Fruit fly (Drosophila melanogaster) whole organism, embryonic: ENCODE results near the gene CG31064.

Experiments
- Asciz ChIP-seq: fragments of 200-800 bp; sonication (Bioruptor generic); optimal IDR thresholded peaks from 2 replicates; lab custom pipeline; 2017; ENCODE audit warnings: missing biosample characterization, mild to moderate bottlenecking, missing genetic modification characterization, missing genetic modification reagents
- Atf-2 ChIP-seq: fragments of 200-800 bp; sonication (Bioruptor generic); optimal IDR thresholded peaks from 2 replicates; lab custom pipeline; 2016; ENCODE audit warnings: missing biosample characterization, missing genetic modification characterization
- C15 ChIP-seq: fragments of 200-800 bp; sonication (Bioruptor generic); IDR thresholded peaks from 3 replicates; pipeline ENCODE4 v1.3.6; 2022; ENCODE audit warnings: missing biosample characterization, missing genetic modification characterization
- CG10979 ChIP-seq: fragments of 200-800 bp; sonication (Bioruptor generic); optimal IDR thresholded peaks from 2 replicates; lab custom pipeline; 2018; ENCODE audit warnings: missing biosample characterization, mild to moderate bottlenecking, missing genetic modification characterization, moderate library complexity
- CG12071 ChIP-seq: fragments of 200-800 bp; sonication (Bioruptor generic); optimal IDR thresholded peaks from 3 replicates; lab custom pipeline; 2018; ENCODE audit warnings: missing biosample characterization, mild to moderate bottlenecking, missing genetic modification characterization
- CG12659 ChIP-seq: fragments of 200-800 bp; sonication (Bioruptor generic); optimal IDR thresholded peaks from 3 replicates; lab custom pipeline; 2017; ENCODE audit warnings: mild to moderate bottlenecking, missing biosample characterization, missing genetic modification reagents, missing genetic modification characterization
- CG12942 ChIP-seq: fragments of 200-800 bp; sonication (Bioruptor generic); optimal IDR thresholded peaks from 3 replicates; lab custom pipeline; 2016; ENCODE audit warnings: missing biosample characterization, missing genetic modification characterization
- CG14441 ChIP-seq: fragments of 200-800 bp; sonication (Bioruptor generic); IDR thresholded peaks from 2 replicates; pipeline ENCODE4 v1.3.6; 2022; ENCODE audit warnings: missing biosample characterization, missing genetic modification characterization
- CG14860 ChIP-seq: fragments of 200-800 bp; sonication (Bioruptor generic); IDR thresholded peaks from 3 replicates; pipeline ENCODE4 v1.3.6; 2022; ENCODE audit warnings: missing biosample characterization, missing genetic modification characterization; ENCODE audit not compliant: partially characterized antibody
- CG14965 ChIP-seq: fragments of 200-800 bp; sonication (Bioruptor generic); optimal IDR thresholded peaks from 2 replicates; lab custom pipeline; 2016; ENCODE audit warnings: missing biosample characterization, missing genetic modification characterization, borderline replicate concordance
- CG17385 ChIP-seq: fragments of 200-800 bp; sonication (Bioruptor generic); optimal IDR thresholded peaks from 3 replicates; lab custom pipeline; 2018; ENCODE audit warnings: missing biosample characterization, mild to moderate bottlenecking, missing genetic modification characterization
- CG2199 ChIP-seq: fragments of 200-800 bp; sonication (Bioruptor generic); IDR thresholded peaks from 3 replicates; pipeline ENCODE4 v1.3.6; 2022; ENCODE audit warnings: missing biosample characterization, missing genetic modification characterization
- CG2678 ChIP-seq: fragments of 200-800 bp; sonication (Bioruptor generic); optimal IDR thresholded peaks from 3 replicates; lab custom pipeline; 2019; ENCODE audit warnings: missing biosample characterization, mild to moderate bottlenecking, missing genetic modification characterization, moderate library complexity
- CG31224 ChIP-seq: fragments of 200-800 bp; sonication (Bioruptor generic); IDR thresholded peaks from 2 replicates; pipeline ENCODE4 v1.3.6; 2022; ENCODE audit warnings: missing biosample characterization, missing genetic modification characterization
- CG4360 ChIP-seq: fragments of 200-800 bp; sonication (Bioruptor generic); IDR thresholded peaks from 2 replicates; pipeline ENCODE4 v1.3.6; 2022; ENCODE audit warnings: missing biosample characterization, missing genetic modification characterization
- CG4617 ChIP-seq: fragments of 200-800 bp; sonication (Bioruptor generic); optimal IDR thresholded peaks from 3 replicates; lab custom pipeline; 2016; ENCODE audit warnings: missing biosample characterization, missing genetic modification characterization, borderline replicate concordance
- CG4707 ChIP-seq: fragments of 200-800 bp; sonication (Bioruptor generic); optimal IDR thresholded peaks from 2 replicates; lab custom pipeline; 2018; ENCODE audit warnings: missing biosample characterization, mild to moderate bottlenecking, missing genetic modification characterization, moderate library complexity
- CG4730 ChIP-seq: fragments of 200-800 bp; sonication (Bioruptor generic); IDR thresholded peaks from 2 replicates; pipeline ENCODE4 v1.3.6; 2022; ENCODE audit warnings: missing biosample characterization, missing genetic modification characterization
- CG6175 ChIP-seq: fragments of 200-800 bp; sonication (Bioruptor generic); IDR thresholded peaks from 3 replicates; pipeline ENCODE4 v1.3.6; 2022; ENCODE audit warnings: missing biosample characterization, missing genetic modification characterization
- CG6683 ChIP-seq: fragments of 200-800 bp; sonication (Bioruptor generic); optimal IDR thresholded peaks from 2 replicates; lab custom pipeline; 2017; ENCODE audit warnings: missing biosample characterization, mild to moderate bottlenecking, missing genetic modification characterization, missing genetic modification reagents
- CG7357 ChIP-seq: fragments of 200-800 bp; sonication (Bioruptor generic); IDR thresholded peaks from 3 replicates; pipeline ENCODE4 v1.3.6; 2022; ENCODE audit warnings: missing biosample characterization, missing genetic modification characterization
- CG8765 ChIP-seq: fragments of 200-800 bp; sonication (Bioruptor generic); IDR thresholded peaks from 2 replicates; pipeline ENCODE4 v1.3.6; 2022; ENCODE audit warnings: missing biosample characterization, missing genetic modification characterization
- CHES-1-like ChIP-seq: fragments of 200-800 bp; sonication (Bioruptor generic); optimal IDR thresholded peaks from 2 replicates; lab custom pipeline; 2016; ENCODE audit warnings: missing biosample characterization, missing genetic modification characterization
- CrebB ChIP-seq: fragments of 200-800 bp; sonication (Bioruptor generic); optimal IDR thresholded peaks from 3 replicates; lab custom pipeline; 2018; ENCODE audit warnings: missing biosample characterization, mild to moderate bottlenecking, missing genetic modification characterization
- HLH4C ChIP-seq: fragments of 200-800 bp; sonication (Bioruptor generic); IDR thresholded peaks from 3 replicates; pipeline ENCODE4 v1.3.6; 2022; ENCODE audit warnings: missing biosample characterization, missing genetic modification characterization; ENCODE audit not compliant: partially characterized antibody
- Hmx ChIP-seq: fragments of 200-800 bp; sonication (Bioruptor generic); optimal IDR thresholded peaks from 2 replicates; lab custom pipeline; 2016; ENCODE audit warnings: missing biosample characterization, missing genetic modification characterization
- NC2α ChIP-seq: fragments of 200-800 bp; sonication (Bioruptor generic); optimal IDR thresholded peaks from 2 replicates; lab custom pipeline; 2016; ENCODE audit warnings: missing biosample characterization, missing genetic modification characterization
- Neu2 ChIP-seq: fragments of 200-800 bp; sonication (Bioruptor generic); optimal IDR thresholded peaks from 3 replicates; lab custom pipeline; 2016; ENCODE audit warnings: missing biosample characterization, missing genetic modification characterization, borderline replicate concordance
- Nf-YA ChIP-seq: fragments of 200-800 bp; sonication (Bioruptor generic); IDR thresholded peaks from 2 replicates; pipeline ENCODE4 v1.3.6; 2022; ENCODE audit warnings: missing biosample characterization, missing genetic modification characterization
- Optix ChIP-seq: fragments of 200-800 bp; sonication (Bioruptor generic); IDR thresholded peaks from 3 replicates; pipeline ENCODE4 v1.3.6; 2022; ENCODE audit warnings: missing biosample characterization, missing genetic modification characterization
- amos ChIP-seq: fragments of 200-800 bp; sonication (Bioruptor generic); IDR thresholded peaks from 2 replicates; pipeline ENCODE4 v1.3.6; 2022; ENCODE audit warnings: missing biosample characterization, missing genetic modification characterization; ENCODE audit not compliant: partially characterized antibody
- cad ChIP-seq: fragments of >200 bp; optimal IDR thresholded peaks from 2 replicates; lab custom pipeline; 2017; ENCODE audit warnings: missing biosample characterization, missing genetic modification characterization
- crp ChIP-seq, 2 experiments: fragments of 200-800 bp; sonication (Bioruptor generic); optimal IDR thresholded peaks; 2 replicates in 1 of 2; 3 replicates in 1 of 2; lab custom pipeline; 2017; ENCODE audit warnings: missing biosample characterization in 2 of 2, missing genetic modification characterization in 2 of 2, mild to moderate bottlenecking in 1 of 2, moderate library complexity in 1 of 2
- dan ChIP-seq: fragments of 200-800 bp; sonication (Bioruptor generic); IDR thresholded peaks from 2 replicates; pipeline ENCODE4 v1.3.6; 2022; ENCODE audit warnings: missing biosample characterization, missing genetic modification characterization
- dpn ChIP-seq, 2 experiments: fragments of 200-800 bp; sonication (Bioruptor generic); optimal IDR thresholded peaks; 3 replicates each; lab custom pipeline; 2016; ENCODE audit warnings: missing biosample characterization in 2 of 2, missing genetic modification characterization in 2 of 2
- exex ChIP-seq: fragments of 200-800 bp; sonication (Bioruptor generic); optimal IDR thresholded peaks from 4 replicates; lab custom pipeline; 2018; ENCODE audit warnings: missing biosample characterization, mild to moderate bottlenecking, missing genetic modification characterization, moderate library complexity
- eyg ChIP-seq: fragments of 200-800 bp; sonication (Bioruptor generic); optimal IDR thresholded peaks from 3 replicates; lab custom pipeline; 2016; ENCODE audit warnings: missing biosample characterization, missing genetic modification characterization
- fd64A ChIP-seq: fragments of 200-800 bp; sonication (Bioruptor generic); optimal IDR thresholded peaks from 3 replicates; lab custom pipeline; 2018; ENCODE audit warnings: missing biosample characterization, mild to moderate bottlenecking, missing genetic modification characterization
- fru ChIP-seq: fragments of >200 bp; optimal IDR thresholded peaks from 2 replicates; lab custom pipeline; 2017
- gce ChIP-seq: fragments of 200-800 bp; sonication (Bioruptor generic); IDR thresholded peaks from 3 replicates; pipeline ENCODE4 v1.3.6; 2022; ENCODE audit warnings: missing biosample characterization, missing genetic modification characterization
- gt ChIP-seq: fragments of 200-800 bp; sonication (Bioruptor generic); IDR thresholded peaks from 2 replicates; pipeline ENCODE4 v1.3.6; 2022; ENCODE audit warnings: missing biosample characterization, missing genetic modification characterization
- knrl ChIP-seq: fragments of 200-800 bp; sonication (Bioruptor generic); IDR thresholded peaks from 3 replicates; pipeline ENCODE4 v1.3.6; 2022; ENCODE audit warnings: missing biosample characterization, missing genetic modification characterization; ENCODE audit not compliant: partially characterized antibody
- lbe ChIP-seq: fragments of 200-800 bp; sonication (Bioruptor generic); optimal IDR thresholded peaks from 2 replicates; lab custom pipeline; 2016; ENCODE audit warnings: missing biosample characterization, mild to moderate bottlenecking, missing genetic modification characterization
- phol ChIP-seq: fragments of 200-800 bp; sonication (Bioruptor generic); optimal IDR thresholded peaks from 3 replicates; lab custom pipeline; 2018; ENCODE audit warnings: missing biosample characterization, mild to moderate bottlenecking, missing genetic modification characterization, moderate library complexity
- sc ChIP-seq, 3 experiments: fragments of >200 bp in 2 of 3; fragments of 200-800 bp in 1 of 3; sonication (Bioruptor generic) in 1 of 3; optimal IDR thresholded peaks; 2 replicates in 2 of 3; 3 replicates in 1 of 3; lab custom pipeline; 2017; ENCODE audit warnings: mild to moderate bottlenecking in 1 of 3, missing biosample characterization in 1 of 3, missing genetic modification characterization in 1 of 3, missing genetic modification reagents in 1 of 3
- sug ChIP-seq: fragments of 200-800 bp; optimal IDR thresholded peaks from 2 replicates; lab custom pipeline; 2019; ENCODE audit warnings: missing biosample characterization, mild to moderate bottlenecking, missing genetic modification characterization, moderate library complexity
- ttk ChIP-seq: fragments of 200-800 bp; sonication (Bioruptor generic); IDR thresholded peaks from 2 replicates; pipeline ENCODE4 v2.1.2; 2022; ENCODE audit warnings: missing biosample characterization, missing genetic modification characterization

Gene CG31064

DNA sequence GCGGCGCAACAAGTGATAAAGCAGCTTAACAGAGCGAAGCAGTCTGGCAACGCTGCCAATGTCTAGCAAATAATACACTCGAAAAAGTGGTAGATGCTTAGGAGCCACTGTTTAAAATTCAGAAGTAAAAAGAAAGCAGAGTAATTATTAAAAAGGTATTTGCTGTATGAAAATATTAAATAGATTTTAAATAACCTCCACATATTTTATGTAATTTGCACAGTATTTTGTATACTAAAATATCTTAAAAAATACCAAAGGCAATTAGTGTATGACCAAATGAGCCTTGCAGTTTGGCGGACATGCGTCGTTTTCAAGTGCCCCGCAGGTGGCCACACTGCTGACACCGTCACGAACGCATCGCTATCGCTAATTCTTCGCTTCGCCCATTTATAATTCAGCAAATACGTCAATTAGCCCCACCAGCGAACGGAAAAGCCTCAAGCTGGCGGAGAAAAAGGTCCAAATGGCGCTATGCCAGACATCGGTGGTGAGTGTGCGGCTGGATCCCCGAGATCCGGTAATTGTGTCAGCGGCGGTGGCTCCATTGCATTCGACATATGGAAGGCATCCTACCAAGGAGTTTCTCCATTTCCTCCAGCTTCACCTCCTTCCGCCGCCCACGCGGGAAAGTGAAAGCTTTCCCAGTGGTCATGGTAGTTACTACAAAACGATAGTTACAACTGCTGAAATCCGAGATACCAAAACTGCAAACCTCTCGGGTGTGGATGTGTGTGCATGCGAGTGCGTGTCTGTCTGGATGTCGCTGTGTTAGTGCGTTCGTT is 14.4 kb upstream of the CG31064 start, which contains the start of gene pll (continued):
- TF ChIP-seq HLH4C (GFP tag; lab: Robert Waterston, UW) (peak; percentile 51; the same call in 1 of the 3 replicates), NC2α (GFP tag; lab: Kevin White, UChicago) (no peak), CG7357 (GFP tag; lab: Robert Waterston, UW) (peak; percentile 80), crp (GFP tag; optimal IDR thresholded peaks at IDR 0.05; lab: Kevin White, UChicago) (peak in 1 of 2 experiments; percentile 36), eyg (GFP tag; lab: Kevin White, UChicago) (peak; percentile 59), Hmx (GFP tag; lab: Kevin White, UChicago) (peak; percentile 61), CG31224 (GFP tag; lab: Robert Waterston, UW) (peak; percentile 84), CrebB (tag; lab: Kevin White, UChicago) (peak; percentile 40), ttk (GFP tag; lab: Robert Waterston, UW) (peak; percentile 84), lbe (GFP tag; lab: Kevin White, UChicago) (no peak), fru (lab: Kevin White, UChicago) (no peak), CG14965 (GFP tag; lab: Kevin White, UChicago) (no peak), CG8765 (peak; percentile 61; the same call in 1 of the 2 replicates), Nf-YA (peak; percentile 77), dan (GFP tag; lab: Robert Waterston, UW) (0 out of 2 replicates have a peak, but pooled peaks have one; percentile 27), CG14860 (GFP tag; lab: Robert Waterston, UW) (no peak), CG2678 (no peak), cad (no peak), CG12659 (GFP tag; lab: Kevin White, UChicago) (peak; percentile 93), CG4707 (no peak), CG4617 (GFP tag; lab: Kevin White, UChicago) (peak; percentile 94), Neu2 (GFP tag; lab: Kevin White, UChicago) (no peak), dpn (GFP tag; optimal IDR thresholded peaks at IDR 0.05; lab: Kevin White, UChicago) (peak; percentile 84 to 90), CG12071 (GFP tag; lab: Kevin White, UChicago) (no peak), amos (peak; percentile 50; the same call in 1 of the 2 replicates), CG17385 (GFP tag; lab: Kevin White, UChicago) (no peak), CG14441 (peak; percentile 93), CHES-1-like (GFP tag; lab: Kevin White, UChicago) (peak; percentile 66), phol (tag; lab: Kevin White, UChicago) (peak; percentile 84), CG6683 (GFP tag; lab: Kevin White, UChicago) (peak; percentile 30), Atf-2 (GFP tag; lab: Kevin White, UChicago) (peak; percentile 27), CG2199 (peak; percentile 66; the same call in 1 of the 3 replicates), CG6175 (peak; percentile 72; the same call in 2 of the 3 replicates), CG4730 (peak; percentile 84), sc (optimal IDR thresholded peaks at IDR 0.05; lab: Kevin White, UChicago) (no peak), sc (GFP tag; optimal IDR thresholded peaks at IDR 0.05; lab: Kevin White, UChicago) (peak; percentile 30), knrl (peak; percentile 56; the same call in 1 of the 3 replicates), fd64A (GFP tag; lab: Kevin White, UChicago) (no peak), exex (tag; lab: Kevin White, UChicago) (peak; percentile 70), sug (tag; lab: Kevin White, UChicago) (peak; percentile 56), CG10979 (tag; lab: Kevin White, UChicago) (peak; percentile 71), gt (GFP tag; lab: Robert Waterston, UW) (no peak), Optix (0 out of 3 replicates have a peak, but pooled peaks have one; percentile 41), CG12942 (GFP tag; lab: Kevin White, UChicago) (peak; percentile 82), gce (GFP tag; lab: Robert Waterston, UW) (peak; percentile 79; the same call in 2 of the 3 replicates), Asciz (peak; percentile 50), C15 (GFP tag; lab: Robert Waterston, UW) (0 out of 3 replicates have a peak, but pooled peaks have one; percentile 47), CG4360 (GFP tag; lab: Robert Waterston, UW) (no peak)
